Fruit fly (Drosophila melanogaster): ENCODE results near the gene Cds.

Cds gene

dm6 chr3L:8127712-8128210 lies at the start of gene Cds, which contains the start of gene Uba2 (continued):
- peak; percentile 71 for TF ChIP-seq dsx (GFP tag; optimal IDR thresholded peaks at IDR 0.05; ENCODE audit: poor library complexity, severe bottlenecking)
- TF ChIP-seq CG3919 (GFP tag; optimal IDR thresholded peaks at IDR 0.05): peak; percentile 90
- TF ChIP-seq Gug (GFP tag; IDR thresholded peaks at IDR 0.05): peak; percentile 85
- TF ChIP-seq CG4318 (GFP tag; optimal IDR thresholded peaks at IDR 0.05): no peak
- peak; percentile 92 for TF ChIP-seq eg (GFP tag; IDR thresholded peaks at IDR 0.05)
- peak; percentile 83 for TF ChIP-seq CG6792 (GFP tag; optimal IDR thresholded peaks at IDR 0.05)
- TF ChIP-seq CG6808 (GFP tag; optimal IDR thresholded peaks at IDR 0.05): no peak
- TF ChIP-seq CG6854 (GFP tag; optimal IDR thresholded peaks at IDR 0.05): peak; percentile 58

- TF ChIP-seq Hr39 (GFP tag; optimal IDR thresholded peaks at IDR 0.05): no peak
- TF ChIP-seq Ets21C (GFP tag; optimal IDR thresholded peaks at IDR 0.05): no peak
- TF ChIP-seq lz (GFP tag; optimal IDR thresholded peaks at IDR 0.05): no peak
- no peak for TF ChIP-seq CG32006 (GFP tag; optimal IDR thresholded peaks at IDR 0.05)
- TF ChIP-seq dsx (GFP tag; optimal IDR thresholded peaks at IDR 0.05; ENCODE audit: poor library complexity, severe bottlenecking): no peak
- no peak for TF ChIP-seq dac (GFP tag; optimal IDR thresholded peaks at IDR 0.05)
- TF ChIP-seq Sox14 (GFP tag; optimal IDR thresholded peaks at IDR 0.05): no peak
- TF ChIP-seq CG6808 (GFP tag; optimal IDR thresholded peaks at IDR 0.05): no peak
- TF ChIP-seq Eip78C (GFP tag): no peak
- TF ChIP-seq CG6276 (GFP tag; optimal IDR thresholded peaks at IDR 0.05): no peak
- no peak for TF ChIP-seq CG34406 (GFP tag; optimal IDR thresholded peaks at IDR 0.05)
- no peak for TF ChIP-seq OdsH (GFP tag; optimal IDR thresholded peaks at IDR 0.05)
- TF ChIP-seq CG11762 (GFP tag; optimal IDR thresholded peaks at IDR 0.05; ENCODE audit: insufficient read depth): no peak
- TF ChIP-seq Eip75B (GFP tag; optimal IDR thresholded peaks at IDR 0.05): no peak
- TF ChIP-seq Gug (GFP tag; IDR thresholded peaks at IDR 0.05): no peak
- TF ChIP-seq CG6792 (GFP tag; optimal IDR thresholded peaks at IDR 0.05): no peak
- TF ChIP-seq CG11902 (GFP tag; optimal IDR thresholded peaks at IDR 0.05): no peak
- no peak for TF ChIP-seq Lpt (GFP tag; optimal IDR thresholded peaks at IDR 0.05)
- TF ChIP-seq CG3032 (tag; optimal IDR thresholded peaks at IDR 0.05): no peak
- TF ChIP-seq CG8319 (GFP tag; optimal IDR thresholded peaks at IDR 0.05): no peak
Observed at dm6 chr3L:8077953-8078352, 49.6 kb upstream of the Cds start.

dm6 chr3L:8079598-8079997 lies 48.0 kb upstream of the Cds start:
- no peak for TF ChIP-seq CG31627 (GFP tag; optimal IDR thresholded peaks at IDR 0.05)
- TF ChIP-seq fd59A (GFP tag; optimal IDR thresholded peaks at IDR 0.05): no peak
- TF ChIP-seq Hr4 (GFP tag; optimal IDR thresholded peaks at IDR 0.05): no peak
- TF ChIP-seq esn (GFP tag; optimal IDR thresholded peaks at IDR 0.05): no peak
- no peak for TF ChIP-seq Eip93F (GFP tag; optimal IDR thresholded peaks at IDR 0.05)
- no peak for TF ChIP-seq acj6 (GFP tag; optimal IDR thresholded peaks at IDR 0.05)
- no peak for TF ChIP-seq CG6854 (GFP tag; optimal IDR thresholded peaks at IDR 0.05)
- no peak for TF ChIP-seq CG8119 (GFP tag; IDR thresholded peaks at IDR 0.05)
- no peak for TF ChIP-seq pdm3 (GFP tag; optimal IDR thresholded peaks at IDR 0.05)
- no peak for TF ChIP-seq CG6163 (GFP tag; IDR thresholded peaks at IDR 0.05)
- TF ChIP-seq Blimp-1 (GFP tag; optimal IDR thresholded peaks at IDR 0.05): no peak
- TF ChIP-seq net (GFP tag; optimal IDR thresholded peaks at IDR 0.05): no peak
- TF ChIP-seq CG16779 (tag; optimal IDR thresholded peaks at IDR 0.05): no peak
- no peak for TF ChIP-seq CG6808 (GFP tag; optimal IDR thresholded peaks at IDR 0.05)
- TF ChIP-seq CG3919 (GFP tag; optimal IDR thresholded peaks at IDR 0.05): no peak
- no peak for TF ChIP-seq CG15336 (GFP tag; IDR thresholded peaks at IDR 0.05)
- no peak for TF ChIP-seq achi (GFP tag; optimal IDR thresholded peaks at IDR 0.05)

- no peak for TF ChIP-seq CG1621 (tag; optimal IDR thresholded peaks at IDR 0.05)
- TF ChIP-seq CG6276 (GFP tag; optimal IDR thresholded peaks at IDR 0.05): no peak
- TF ChIP-seq salr (GFP tag; optimal IDR thresholded peaks at IDR 0.05): no peak
- no peak for TF ChIP-seq fkh (GFP tag; optimal IDR thresholded peaks at IDR 0.05)
- TF ChIP-seq Eip78C (GFP tag): no peak
- TF ChIP-seq CG11294 (GFP tag; IDR thresholded peaks at IDR 0.05): no peak
- no peak for TF ChIP-seq OdsH (GFP tag; optimal IDR thresholded peaks at IDR 0.05)
- no peak for TF ChIP-seq CG9139 (GFP tag; optimal IDR thresholded peaks at IDR 0.05)
- TF ChIP-seq Sox15 (GFP tag; optimal IDR thresholded peaks at IDR 0.05): no peak
- TF ChIP-seq fd85E (GFP tag; optimal IDR thresholded peaks at IDR 0.05): no peak
- TF ChIP-seq Lpt (GFP tag; optimal IDR thresholded peaks at IDR 0.05): no peak
- TF ChIP-seq acj6 (GFP tag; optimal IDR thresholded peaks at IDR 0.05): no peak
Observed at dm6 chr3L:8080790-8081189, 46.8 kb upstream of the Cds start.
